Fruit fly (Drosophila melanogaster) whole organism, embryonic: ENCODE data around the gene CSN6.

Experiments
- Ada2b ChIP-seq: fragments of 200-800 bp; sonication (Bioruptor generic); IDR thresholded peaks from 2 replicates; pipeline ENCODE4 v1.3.6; 2022; ENCODE audit warnings: missing biosample characterization, missing genetic modification characterization
- Antp ChIP-seq: fragments of 200-800 bp; sonication (Bioruptor generic); optimal IDR thresholded peaks from 3 replicates; lab custom pipeline; 2016; ENCODE audit warnings: missing biosample characterization, missing genetic modification characterization
- B-H2 ChIP-seq: fragments of 200-800 bp; sonication (Bioruptor generic); optimal IDR thresholded peaks from 2 replicates; lab custom pipeline; 2018; ENCODE audit warnings: missing biosample characterization, mild to moderate bottlenecking, missing genetic modification characterization
- CG10147 ChIP-seq: fragments of 200-800 bp; sonication (Bioruptor generic); optimal IDR thresholded peaks from 2 replicates; lab custom pipeline; 2019; ENCODE audit warnings: missing biosample characterization, mild to moderate bottlenecking, missing genetic modification characterization, moderate library complexity
- CG10209 ChIP-seq: fragments of 200-800 bp; sonication (Bioruptor generic); optimal IDR thresholded peaks from 3 replicates; lab custom pipeline; 2017; ENCODE audit warnings: missing biosample characterization, mild to moderate bottlenecking, missing genetic modification characterization, missing genetic modification reagents
- CG10366 ChIP-seq: fragments of 200-800 bp; sonication (Bioruptor generic); IDR thresholded peaks from 2 replicates; pipeline ENCODE4 v1.3.6; 2022; ENCODE audit warnings: missing biosample characterization, missing genetic modification characterization
- CG10565 ChIP-seq: fragments of 200-800 bp; sonication (Bioruptor generic); optimal IDR thresholded peaks from 3 replicates; lab custom pipeline; 2016; ENCODE audit warnings: missing biosample characterization, mild to moderate bottlenecking, missing genetic modification characterization
- CG11085 ChIP-seq: fragments of 200-800 bp; sonication (Bioruptor generic); IDR thresholded peaks from 2 replicates; pipeline ENCODE4 v1.3.6; 2022; ENCODE audit warnings: missing biosample characterization, missing genetic modification characterization
- CG11398 ChIP-seq: fragments of 200-800 bp; sonication (Bioruptor generic); optimal IDR thresholded peaks from 2 replicates; lab custom pipeline; 2016; ENCODE audit warnings: missing biosample characterization, missing genetic modification characterization
- CG11456 ChIP-seq: fragments of 200-800 bp; sonication (Bioruptor generic); IDR thresholded peaks from 3 replicates; pipeline ENCODE4 v1.3.6; 2022; ENCODE audit warnings: missing biosample characterization, missing genetic modification characterization
- CG12155 ChIP-seq: fragments of 200-800 bp; sonication (Bioruptor generic); optimal IDR thresholded peaks from 3 replicates; lab custom pipeline; 2016; ENCODE audit warnings: missing biosample characterization, missing genetic modification characterization
- CG12299 ChIP-seq: fragments of 200-800 bp; sonication (Bioruptor generic); optimal IDR thresholded peaks from 2 replicates; lab custom pipeline; 2018; ENCODE audit warnings: missing biosample characterization, mild to moderate bottlenecking, missing genetic modification characterization
- CG13123 ChIP-seq: fragments of 200-800 bp; sonication (Bioruptor generic); optimal IDR thresholded peaks from 2 replicates; lab custom pipeline; 2016; ENCODE audit warnings: missing biosample characterization, missing genetic modification characterization
- CG13775 ChIP-seq: fragments of 200-800 bp; sonication (Bioruptor generic); optimal IDR thresholded peaks from 3 replicates; lab custom pipeline; 2017; ENCODE audit warnings: missing biosample characterization, mild to moderate bottlenecking, missing genetic modification characterization
- CG15479 ChIP-seq: fragments of 200-800 bp; sonication (Bioruptor generic); optimal IDR thresholded peaks from 3 replicates; lab custom pipeline; 2019; ENCODE audit warnings: missing biosample characterization, mild to moderate bottlenecking, missing genetic modification characterization, moderate library complexity
- CG1602 ChIP-seq: fragments of 200-800 bp; sonication (Bioruptor generic); optimal IDR thresholded peaks from 3 replicates; lab custom pipeline; 2016; ENCODE audit warnings: missing biosample characterization, missing genetic modification characterization
- CG1832 ChIP-seq: fragments of 200-800 bp; sonication (Bioruptor generic); optimal IDR thresholded peaks from 2 replicates; lab custom pipeline; 2017; ENCODE audit warnings: missing biosample characterization, mild to moderate bottlenecking, missing genetic modification characterization, inconsistent platforms
- CG2202 ChIP-seq: fragments of 200-800 bp; sonication (Bioruptor generic); optimal IDR thresholded peaks from 2 replicates; lab custom pipeline; 2018; ENCODE audit warnings: missing biosample characterization, mild to moderate bottlenecking, missing genetic modification characterization
- CG2889 ChIP-seq: fragments of 200-800 bp; sonication (Bioruptor generic); IDR thresholded peaks from 3 replicates; pipeline ENCODE4 v1.3.6; 2022; ENCODE audit warnings: missing biosample characterization, missing genetic modification characterization
- CG3281 ChIP-seq: fragments of 200-800 bp; sonication (Bioruptor generic); optimal IDR thresholded peaks from 3 replicates; lab custom pipeline; 2017; ENCODE audit warnings: missing biosample characterization, mild to moderate bottlenecking, missing genetic modification characterization
- CG34224 ChIP-seq: fragments of 200-800 bp; sonication (Bioruptor generic); IDR thresholded peaks from 3 replicates; pipeline ENCODE4 v1.3.6; 2022; ENCODE audit warnings: missing biosample characterization, missing genetic modification characterization; ENCODE audit not compliant: partially characterized antibody
- CG3726 ChIP-seq: fragments of 200-800 bp; sonication (Bioruptor generic); IDR thresholded peaks from 3 replicates; pipeline ENCODE4, ENCODE4 v1.3.6; 2022; ENCODE audit warnings: missing biosample characterization, missing genetic modification characterization
- CG3838 ChIP-seq: fragments of 200-800 bp; sonication (Bioruptor generic); optimal IDR thresholded peaks from 3 replicates; lab custom pipeline; 2016; ENCODE audit warnings: missing biosample characterization, missing genetic modification characterization
- CG3847 ChIP-seq: fragments of 200-800 bp; sonication (Bioruptor generic); IDR thresholded peaks from 2 replicates; pipeline ENCODE4 v1.3.6; 2022; ENCODE audit warnings: missing biosample characterization, missing genetic modification characterization
- CG4282 ChIP-seq: fragments of 200-800 bp; sonication (Bioruptor generic); optimal IDR thresholded peaks from 2 replicates; lab custom pipeline; 2016; ENCODE audit warnings: missing biosample characterization, missing genetic modification characterization
- CG4328 ChIP-seq: fragments of 200-800 bp; sonication (Bioruptor generic); optimal IDR thresholded peaks from 3 replicates; lab custom pipeline; 2017; ENCODE audit warnings: missing biosample characterization, missing genetic modification reagents, missing genetic modification characterization
- CG4820 ChIP-seq: fragments of 200-800 bp; sonication (Bioruptor generic); optimal IDR thresholded peaks from 3 replicates; lab custom pipeline; 2016; ENCODE audit warnings: missing biosample characterization, missing genetic modification characterization
- CG4854 ChIP-seq: fragments of 200-800 bp; sonication (Bioruptor generic); optimal IDR thresholded peaks from 2 replicates; lab custom pipeline; 2016; ENCODE audit warnings: missing biosample characterization, missing genetic modification characterization, inconsistent platforms
- CG6683 ChIP-seq: fragments of 200-800 bp; sonication (Bioruptor generic); optimal IDR thresholded peaks from 2 replicates; lab custom pipeline; 2017; ENCODE audit warnings: missing biosample characterization, mild to moderate bottlenecking, missing genetic modification characterization, missing genetic modification reagents
- CG6765 ChIP-seq: fragments of 200-800 bp; sonication (Bioruptor generic); optimal IDR thresholded peaks from 3 replicates; lab custom pipeline; 2017; ENCODE audit warnings: missing biosample characterization, mild to moderate bottlenecking, missing genetic modification characterization
- CG8765 ChIP-seq: fragments of 200-800 bp; sonication (Bioruptor generic); IDR thresholded peaks from 2 replicates; pipeline ENCODE4 v1.3.6; 2022; ENCODE audit warnings: missing biosample characterization, missing genetic modification characterization
- Chrac-16 ChIP-seq: fragments of 200-800 bp; sonication (Bioruptor generic); optimal IDR thresholded peaks from 3 replicates; lab custom pipeline; 2016; ENCODE audit warnings: missing biosample characterization, missing genetic modification characterization
- D ChIP-seq, 2 experiments: fragments of 200-800 bp in 1 of 2; fragments of >200 bp in 1 of 2; sonication (Bioruptor generic) in 1 of 2; optimal IDR thresholded peaks; 2 replicates in 1 of 2; 3 replicates in 1 of 2; lab custom pipeline; 2017; ENCODE audit warnings: mild to moderate bottlenecking in 1 of 2, missing biosample characterization in 1 of 2, missing genetic modification characterization in 1 of 2, missing genetic modification reagents in 1 of 2
- Gug ChIP-seq: fragments of 200-800 bp; sonication (Bioruptor generic); IDR thresholded peaks from 4 replicates; pipeline ENCODE4 v1.3.6; 2022; ENCODE audit warnings: missing biosample characterization, missing genetic modification characterization
- Mrtf ChIP-seq: fragments of 200-800 bp; sonication (Bioruptor generic); IDR thresholded peaks from 3 replicates; pipeline ENCODE4 v1.3.6; 2022; ENCODE audit warnings: missing biosample characterization, missing genetic modification characterization
- Myb ChIP-seq: fragments of 200-800 bp; sonication (Bioruptor generic); optimal IDR thresholded peaks from 2 replicates; lab custom pipeline; 2016; ENCODE audit warnings: missing biosample characterization, missing genetic modification characterization
- Optix ChIP-seq: fragments of 200-800 bp; sonication (Bioruptor generic); IDR thresholded peaks from 3 replicates; pipeline ENCODE4 v1.3.6; 2022; ENCODE audit warnings: missing biosample characterization, missing genetic modification characterization
- YL-1 ChIP-seq: fragments of 200-800 bp; sonication (Bioruptor generic); optimal IDR thresholded peaks from 3 replicates; lab custom pipeline; 2017; ENCODE audit warnings: missing biosample characterization, mild to moderate bottlenecking, missing genetic modification characterization
- ap ChIP-seq: fragments of 200-800 bp; sonication (Bioruptor generic); IDR thresholded peaks from 2 replicates; pipeline ENCODE4 v1.3.6; 2022; ENCODE audit warnings: missing biosample characterization, missing genetic modification characterization
- ash1 ChIP-seq: fragments of 200-800 bp; sonication (Bioruptor generic); optimal IDR thresholded peaks from 2 replicates; lab custom pipeline; 2018; ENCODE audit warnings: missing biosample characterization, mild to moderate bottlenecking, missing genetic modification characterization
- ato ChIP-seq: fragments of 200-800 bp; sonication (Bioruptor generic); IDR thresholded peaks from 2 replicates; pipeline ENCODE4 v1.3.6; 2022; ENCODE audit warnings: missing biosample characterization, missing genetic modification characterization; ENCODE audit not compliant: partially characterized antibody
- cad ChIP-seq: fragments of >200 bp; optimal IDR thresholded peaks from 2 replicates; lab custom pipeline; 2017; ENCODE audit warnings: missing biosample characterization, missing genetic modification characterization
- croc ChIP-seq: fragments of 200-800 bp; sonication (Bioruptor generic); conservative IDR thresholded peaks from 3 replicates; pipeline ENCODE4 v1.3.6; 2022; ENCODE audit warnings: missing biosample characterization, missing genetic modification characterization
- dm ChIP-seq: fragments of 200-800 bp; sonication (Bioruptor generic); optimal IDR thresholded peaks from 3 replicates; lab custom pipeline; 2016; ENCODE audit warnings: missing biosample characterization, missing genetic modification characterization
- eve ChIP-seq, 2 experiments: fragments of >200 bp; optimal IDR thresholded peaks; 2 replicates each; lab custom pipeline; 2017; ENCODE audit warnings: missing biosample characterization in 2 of 2, missing genetic modification characterization in 2 of 2
- fru ChIP-seq: fragments of >200 bp; optimal IDR thresholded peaks from 2 replicates; lab custom pipeline; 2017
- phol ChIP-seq: fragments of 200-800 bp; sonication (Bioruptor generic); optimal IDR thresholded peaks from 3 replicates; lab custom pipeline; 2018; ENCODE audit warnings: missing biosample characterization, mild to moderate bottlenecking, missing genetic modification characterization, moderate library complexity
- pita ChIP-seq: fragments of 200-800 bp; sonication (Bioruptor generic); optimal IDR thresholded peaks from 2 replicates; lab custom pipeline; 2017; ENCODE audit warnings: missing biosample characterization, mild to moderate bottlenecking, missing genetic modification characterization
- pnt ChIP-seq: fragments of 200-800 bp; sonication (Bioruptor generic); optimal IDR thresholded peaks from 3 replicates; lab custom pipeline; 2016; ENCODE audit warnings: missing biosample characterization, missing genetic modification characterization
- run ChIP-seq: fragments of 200-800 bp; sonication (Bioruptor generic); optimal IDR thresholded peaks from 3 replicates; lab custom pipeline; 2018; ENCODE audit warnings: missing biosample characterization, mild to moderate bottlenecking, missing genetic modification characterization
- toy ChIP-seq: fragments of 200-800 bp; sonication (Bioruptor generic); IDR thresholded peaks from 2 replicates; pipeline ENCODE4 v1.3.6; 2022; ENCODE audit warnings: missing biosample characterization, missing genetic modification characterization

Gene CSN6

dm6 chr3R:22590668-22591275, 10.2 kb downstream of the CSN6 start (continued):
- TF ChIP-seq ash1 (GFP tag; lab: Kevin White, UChicago) = no peak
- peak; percentile 50 for TF ChIP-seq CG2202
- peak; percentile 63 for TF ChIP-seq CG4820 (GFP tag; lab: Kevin White, UChicago)
- no peak for TF ChIP-seq CG11456 (GFP tag; lab: Robert Waterston, UW)
- peak; percentile 30 for TF ChIP-seq CG10147 (GFP tag; lab: Kevin White, UChicago)
- TF ChIP-seq Mrtf (GFP tag; lab: Robert Waterston, UW) = no peak
- TF ChIP-seq CG12299 = no peak
- TF ChIP-seq CG11398 = no peak
- no peak for TF ChIP-seq fru (lab: Kevin White, UChicago)
- 0 out of 2 replicates have a peak, but pooled peaks have one; percentile 13 for TF ChIP-seq Ada2b (GFP tag; lab: Robert Waterston, UW)
- TF ChIP-seq pita = no peak
- TF ChIP-seq CG15479 = no peak
- TF ChIP-seq B-H2 (GFP tag; lab: Kevin White, UChicago) = no peak
- TF ChIP-seq CG10209 (GFP tag; lab: Kevin White, UChicago) = peak; percentile 64
- TF ChIP-seq ap = no peak
- no peak; the same call in 1 of the 2 replicates for TF ChIP-seq CG8765 (GFP tag; lab: Robert Waterston, UW)
- TF ChIP-seq phol = peak; percentile 84
- TF ChIP-seq CG1602 (GFP tag; lab: Kevin White, UChicago) = peak; percentile 56
- no peak for TF ChIP-seq D (optimal IDR thresholded peaks at IDR 0.05; lab: Kevin White, UChicago)
- peak; percentile 81 for TF ChIP-seq D (GFP tag; optimal IDR thresholded peaks at IDR 0.05; lab: Kevin White, UChicago)
- TF ChIP-seq CG10366 (GFP tag; lab: Robert Waterston, UW) = peak; percentile 37; the same call in 1 of the 2 replicates
- no peak for TF ChIP-seq CG3281 (GFP tag; lab: Kevin White, UChicago)
- no peak for TF ChIP-seq Myb (GFP tag; lab: Kevin White, UChicago)
- no peak for TF ChIP-seq ato (GFP tag; lab: Robert Waterston, UW)
- no peak for TF ChIP-seq CG10565 (GFP tag; lab: Kevin White, UChicago)
- no peak for TF ChIP-seq run (tag; lab: Kevin White, UChicago)
- TF ChIP-seq cad (GFP tag; lab: Kevin White, UChicago) = no peak
- TF ChIP-seq CG34224 = no peak
- no peak for TF ChIP-seq Optix (GFP tag; lab: Robert Waterston, UW)
- peak; percentile 9 for TF ChIP-seq dm
- TF ChIP-seq toy (GFP tag; lab: Robert Waterston, UW) = no peak
- TF ChIP-seq CG13775 (GFP tag; lab: Kevin White, UChicago) = peak; percentile 63
- peak; percentile 32 for TF ChIP-seq pnt (GFP tag; lab: Kevin White, UChicago)
- no peak for TF ChIP-seq CG4854 (GFP tag; lab: Kevin White, UChicago)
- peak; percentile 62 for TF ChIP-seq croc (GFP tag; lab: Robert Waterston, UW)
- no peak for TF ChIP-seq CG2889 (GFP tag; lab: Robert Waterston, UW)
- no peak for TF ChIP-seq Gug (GFP tag; lab: Robert Waterston, UW)
- TF ChIP-seq CG4328 (GFP tag; lab: Kevin White, UChicago) = peak; percentile 12
- TF ChIP-seq YL-1 (GFP tag; lab: Kevin White, UChicago) = no peak
- no peak for TF ChIP-seq CG3838 (GFP tag; lab: Kevin White, UChicago)
- TF ChIP-seq CG3726 = no peak
- peak; percentile 18 for TF ChIP-seq CG13123 (GFP tag; lab: Kevin White, UChicago)
- TF ChIP-seq CG11085 = no peak
- TF ChIP-seq CG6683 = no peak
- no peak for TF ChIP-seq CG6765 (GFP tag; lab: Kevin White, UChicago)
- TF ChIP-seq CG3847 (GFP tag; lab: Robert Waterston, UW) = no peak
- TF ChIP-seq eve (GFP tag; optimal IDR thresholded peaks at IDR 0.05; lab: Kevin White, UChicago) = no peak
- no peak for TF ChIP-seq CG1832
- peak; percentile 12 for TF ChIP-seq Chrac-16 (GFP tag; lab: Kevin White, UChicago)
- TF ChIP-seq CG4282 (GFP tag; lab: Kevin White, UChicago) = no peak
- peak; percentile 13 for TF ChIP-seq CG12155 (GFP tag; lab: Kevin White, UChicago)
- peak; percentile 41 for TF ChIP-seq Antp (GFP tag; lab: Kevin White, UChicago)
